Worm (Caenorhabditis elegans) whole organism, mixed stage, embryonic: Measurements from ENCODE around the gene F37C4.5.

ENCODE experiments used
- blmp-1 ChIP-seq: fragments of 150-350 bp; optimal IDR thresholded peaks from 2 replicates; lab custom pipeline; 2014; ENCODE audit warnings: missing biosample characterization, missing genetic modification characterization
- drap-1 ChIP-seq: fragments of 200-800 bp; sonication (Bioruptor generic); optimal IDR thresholded peaks from 3 replicates; lab custom pipeline; 2018; ENCODE audit warnings: mild to moderate bottlenecking, missing genetic modification characterization, missing compliant biosample characterization
- nhr-76 ChIP-seq: sonication (generic microtip); optimal IDR thresholded peaks from 2 replicates; lab custom pipeline; 2017; ENCODE audit warnings: missing biosample characterization, missing genetic modification characterization
- pha-4 ChIP-seq: fragments of 150-350 bp; optimal IDR thresholded peaks from 2 replicates; lab custom pipeline; 2018; ENCODE audit warnings: missing biosample characterization, missing genetic modification reagents, missing genetic modification characterization
- tbx-8 ChIP-seq: fragments of 200-800 bp; sonication (Bioruptor generic); optimal IDR thresholded peaks from 2 replicates; lab custom pipeline; 2018; ENCODE audit warnings: mild to moderate bottlenecking, missing genetic modification characterization, moderate library complexity, missing compliant biosample characterization

- TF ChIP-seq blmp-1 (tag; lab: Kevin White, UChicago), result no peak
- TF ChIP-seq pha-4, result no peak
- TF ChIP-seq drap-1 (GFP tag; lab: Kevin White, UChicago), result no peak
- no peak for TF ChIP-seq tbx-8
- TF ChIP-seq nhr-76, result no peak
Measured at ce11 chrIV:3866018-3866417, 7.6 kb downstream of the F37C4.5 start.
